Fruit fly (Drosophila melanogaster): ENCODE results near the gene Or10a.
A peak's percentile ranks its signal among the peaks of the same experiment; 100 is the strongest.

Gene Or10a

dm6 chrX:11393003-11393620 lies 24.1 kb downstream of the Or10a start (continued):
- TF ChIP-seq fkh (GFP tag; optimal IDR thresholded peaks at IDR 0.05) (peak; percentile 18), Met (GFP tag; optimal IDR thresholded peaks at IDR 0.05) (no peak), net (GFP tag; optimal IDR thresholded peaks at IDR 0.05) (no peak), CG8632 (GFP tag; optimal IDR thresholded peaks at IDR 0.05) (no peak), fd85E (GFP tag; optimal IDR thresholded peaks at IDR 0.05) (no peak), ss (GFP tag; optimal IDR thresholded peaks at IDR 0.05) (no peak), dac (GFP tag; optimal IDR thresholded peaks at IDR 0.05) (no peak), Blimp-1 (GFP tag; optimal IDR thresholded peaks at IDR 0.05) (no peak), CG6276 (GFP tag; optimal IDR thresholded peaks at IDR 0.05) (no peak), spab (GFP tag; optimal IDR thresholded peaks at IDR 0.05) (no peak), Eip78C (GFP tag) (peak; percentile 63), pdm3 (GFP tag; optimal IDR thresholded peaks at IDR 0.05) (no peak), esn (GFP tag; optimal IDR thresholded peaks at IDR 0.05) (peak; percentile 23), CG11294 (GFP tag; IDR thresholded peaks at IDR 0.05) (no peak), CG4318 (GFP tag; optimal IDR thresholded peaks at IDR 0.05) (no peak), CG15336 (GFP tag; IDR thresholded peaks at IDR 0.05) (0 out of 2 replicates have a peak, but pooled peaks have one; percentile 6), CG34406 (GFP tag; optimal IDR thresholded peaks at IDR 0.05) (no peak)

dm6 chrX:11391364-11391915 lies 25.8 kb downstream of the Or10a start:
- TF ChIP-seq Gug (GFP tag; IDR thresholded peaks at IDR 0.05): peak; percentile 24; the same call in 1 of the 2 replicates
- TF ChIP-seq achi (GFP tag; optimal IDR thresholded peaks at IDR 0.05): no peak
- peak; percentile 26; the same call in 1 of the 3 replicates for TF ChIP-seq CG6163 (GFP tag; IDR thresholded peaks at IDR 0.05)

- TF ChIP-seq ss (GFP tag; optimal IDR thresholded peaks at IDR 0.05) (peak in 1 of 2 experiments; percentile 28), CG11902 (GFP tag; optimal IDR thresholded peaks at IDR 0.05) (peak; percentile 2), CG31627 (GFP tag; optimal IDR thresholded peaks at IDR 0.05) (peak; percentile 58), Smox (GFP tag; optimal IDR thresholded peaks at IDR 0.05) (peak; percentile 41), salr (GFP tag; optimal IDR thresholded peaks at IDR 0.05) (peak in 1 of 2 experiments; percentile 59), CG10669 (GFP tag; optimal IDR thresholded peaks at IDR 0.05) (peak; percentile 54), Gug (GFP tag; IDR thresholded peaks at IDR 0.05) (peak; percentile 87), pdm3 (GFP tag; optimal IDR thresholded peaks at IDR 0.05) (peak; percentile 65), dac (GFP tag; optimal IDR thresholded peaks at IDR 0.05) (peak; percentile 44), Sox15 (GFP tag; optimal IDR thresholded peaks at IDR 0.05) (peak; percentile 22), CG6808 (GFP tag; optimal IDR thresholded peaks at IDR 0.05) (peak; percentile 45), CG8632 (GFP tag; optimal IDR thresholded peaks at IDR 0.05) (peak; percentile 31), CG6276 (GFP tag; optimal IDR thresholded peaks at IDR 0.05) (peak; percentile 83), Eip78C (GFP tag) (peak; percentile 84), net (GFP tag; optimal IDR thresholded peaks at IDR 0.05) (peak; percentile 57), Met (GFP tag; optimal IDR thresholded peaks at IDR 0.05) (peak; percentile 55), fd85E (GFP tag; optimal IDR thresholded peaks at IDR 0.05) (no peak), Hr38 (GFP tag; optimal IDR thresholded peaks at IDR 0.05) (no peak), Sox102F (GFP tag; optimal IDR thresholded peaks at IDR 0.05) (peak; percentile 46), CG6163 (GFP tag; IDR thresholded peaks at IDR 0.05) (peak; percentile 91), CG6854 (GFP tag; optimal IDR thresholded peaks at IDR 0.05) (no peak), dsx (GFP tag; optimal IDR thresholded peaks at IDR 0.05; ENCODE audit: poor library complexity, severe bottlenecking) (peak; percentile 33), CG6792 (GFP tag; optimal IDR thresholded peaks at IDR 0.05) (peak; percentile 23), Blimp-1 (GFP tag; optimal IDR thresholded peaks at IDR 0.05) (no peak), Sox14 (GFP tag; optimal IDR thresholded peaks at IDR 0.05) (peak; percentile 70), Hr39 (GFP tag; optimal IDR thresholded peaks at IDR 0.05) (peak; percentile 60), CG16779 (tag; optimal IDR thresholded peaks at IDR 0.05) (peak; percentile 43), CG8319 (GFP tag; optimal IDR thresholded peaks at IDR 0.05) (peak; percentile 24), CG9139 (GFP tag; optimal IDR thresholded peaks at IDR 0.05) (no peak), CG3032 (tag; optimal IDR thresholded peaks at IDR 0.05) (peak; percentile 38), acj6 (GFP tag; optimal IDR thresholded peaks at IDR 0.05) (peak; percentile 53), Ets21C (GFP tag; optimal IDR thresholded peaks at IDR 0.05) (no peak), CG8119 (GFP tag; IDR thresholded peaks at IDR 0.05) (peak; percentile 83), CG7368 (GFP tag; optimal IDR thresholded peaks at IDR 0.05) (peak; percentile 42), CG3919 (GFP tag; optimal IDR thresholded peaks at IDR 0.05) (peak; percentile 66)
Measured at dm6 chrX:11390625-11391363, 26.4 kb downstream of the Or10a start.

Data from whole organism, prepupa.